Worm (Caenorhabditis elegans): Measurements from ENCODE around the gene poml-1.

Gene poml-1

ce11 chrX:13747997-13748396, 25.3 kb upstream of the poml-1 start:
- TF ChIP-seq nhr-80 (tag; optimal IDR thresholded peaks at IDR 0.05) (peak; percentile 34), him-1 (tag; optimal IDR thresholded peaks at IDR 0.05) (no peak)

- TF ChIP-seq nhr-27 (tag; optimal IDR thresholded peaks at IDR 0.05) (no peak), nhr-179 (tag; optimal IDR thresholded peaks at IDR 0.05) (no peak), let-607 (tag; optimal IDR thresholded peaks at IDR 0.05) (peak in 1 of 2 experiments; percentile 10), tbx-9 (tag; optimal IDR thresholded peaks at IDR 0.05; ENCODE audit: borderline replicate concordance) (no peak), ceh-58 (GFP tag; IDR thresholded peaks at IDR 0.05) (0 out of 2 replicates have a peak, but pooled peaks have one; percentile 32), nhr-80 (tag; optimal IDR thresholded peaks at IDR 0.05) (peak; percentile 2), Y95B8A.8 (GFP tag; IDR thresholded peaks at IDR 0.05) (no peak), F33H1.4 (GFP tag; IDR thresholded peaks at IDR 0.05) (no peak), ceh-27 (GFP tag; optimal IDR thresholded peaks at IDR 0.05) (no peak), dox-1 (GFP tag; IDR thresholded peaks at IDR 0.05) (0 out of 2 replicates have a peak, but pooled peaks have one; percentile 33)
Measured at ce11 chrX:13746661-13747365, 24.1 kb upstream of the poml-1 start, which contains the start of gene nhr-71. Gene nhr-71 (plus strand): TSS chrX:13747315.

- peak; percentile 76 for TF ChIP-seq unc-62 (GFP tag; optimal IDR thresholded peaks at IDR 0.05)
- TF ChIP-seq mel-28 (tag; optimal IDR thresholded peaks at IDR 0.05; ENCODE audit: borderline replicate concordance): no peak
- TF ChIP-seq ceh-79 (tag; optimal IDR thresholded peaks at IDR 0.05): no peak
- no peak for TF ChIP-seq ztf-26 (tag; optimal IDR thresholded peaks at IDR 0.05)
- TF ChIP-seq rcor-1 (GFP tag; IDR thresholded peaks at IDR 0.05): no peak
- TF ChIP-seq gei-17 (GFP tag; optimal IDR thresholded peaks at IDR 0.05): no peak
- no peak for TF ChIP-seq ccch-3 (GFP tag; optimal IDR thresholded peaks at IDR 0.05)
- no peak for TF ChIP-seq snpc-4 (GFP tag; optimal IDR thresholded peaks at IDR 0.05)
- TF ChIP-seq snpc-4 (tag; optimal IDR thresholded peaks at IDR 0.05): no peak
- TF ChIP-seq snpc-1.1 (tag; optimal IDR thresholded peaks at IDR 0.05; ENCODE audit: insufficient read depth): no peak
- TF ChIP-seq nhr-80 (tag; optimal IDR thresholded peaks at IDR 0.05): peak; percentile 79
Measured at ce11 chrX:13746231-13746630, 23.5 kb upstream of the poml-1 start.

ce11 chrX:13745558-13745957, 22.8 kb upstream of the poml-1 start:
- TF ChIP-seq dpl-1 (GFP tag; optimal IDR thresholded peaks at IDR 0.05): no peak
- no peak for TF ChIP-seq hrde-1 (tag; optimal IDR thresholded peaks at IDR 0.05; ENCODE audit: borderline replicate concordance)
- TF ChIP-seq chd-7 (tag; optimal IDR thresholded peaks at IDR 0.05): no peak
- no peak for TF ChIP-seq mel-28 (tag; optimal IDR thresholded peaks at IDR 0.05; ENCODE audit: borderline replicate concordance)
- no peak for TF ChIP-seq ztf-6 (GFP tag; IDR thresholded peaks at IDR 0.05)
- no peak for TF ChIP-seq attf-6 (GFP tag; IDR thresholded peaks at IDR 0.05)
- TF ChIP-seq repo-1 (tag; optimal IDR thresholded peaks at IDR 0.05): no peak
- TF ChIP-seq bed-2 (GFP tag; IDR thresholded peaks at IDR 0.05): no peak
- TF ChIP-seq egl-18 (GFP tag; IDR thresholded peaks at IDR 0.05): no peak

- TF ChIP-seq nhr-80 (tag; optimal IDR thresholded peaks at IDR 0.05): peak; percentile 58
- peak; percentile 88 for TF ChIP-seq somi-1 (GFP tag; optimal IDR thresholded peaks at IDR 0.05)
- peak; percentile 27 for TF ChIP-seq ztf-26 (tag; optimal IDR thresholded peaks at IDR 0.05)
- peak; percentile 57 for TF ChIP-seq lin-40 (tag; optimal IDR thresholded peaks at IDR 0.05)
- TF ChIP-seq rec-8 (tag; optimal IDR thresholded peaks at IDR 0.05): no peak
- no peak for TF ChIP-seq C17E4.6 (GFP tag; IDR thresholded peaks at IDR 0.05)
Measured at ce11 chrX:13744543-13745113, 21.9 kb upstream of the poml-1 start.
